Worm (Caenorhabditis elegans) whole organism, L4 larva: ENCODE data around the gene fbxl-5.
A peak's percentile ranks its signal among the peaks of the same experiment; 100 is the strongest.

ENCODE experiments used
- F44E2.7 ChIP-seq: fragments of 200-800 bp; sonication (Bioruptor generic); IDR thresholded peaks from 2 replicates; pipeline ENCODE4 v2.1.2; 2022; ENCODE audit warnings: missing genetic modification characterization, missing compliant biosample characterization
- T26A8.4 ChIP-seq: fragments of 200-800 bp; sonication (Bioruptor generic); IDR thresholded peaks from 2 replicates; pipeline ENCODE4 v1.3.6; 2022; ENCODE audit warnings: missing genetic modification characterization, missing compliant biosample characterization
- Y48G9A.11 ChIP-seq: fragments of 200-800 bp; sonication (Bioruptor generic); IDR thresholded peaks from 2 replicates; pipeline ENCODE4 v1.3.6; 2022; ENCODE audit warnings: missing genetic modification reagents, missing genetic modification characterization, missing compliant biosample characterization
- Y5F2A.4 ChIP-seq: fragments of 200-800 bp; sonication (Bioruptor generic); optimal IDR thresholded peaks from 2 replicates; lab custom pipeline; 2018; ENCODE audit warnings: mild to moderate bottlenecking, missing genetic modification characterization, missing compliant biosample characterization
- ZK546.5 ChIP-seq, 2 experiments: sonication (generic microtip); optimal IDR thresholded peaks; 2 replicates each; lab custom pipeline; 2017; ENCODE audit warnings: missing biosample characterization in 2 of 2, missing genetic modification characterization in 2 of 2
- arid-1 ChIP-seq: fragments of 200-800 bp; sonication (Bioruptor generic); conservative IDR thresholded peaks from 2 replicates; pipeline ENCODE4 v1.3.6; 2022; ENCODE audit warnings: missing genetic modification reagents, missing genetic modification characterization, missing compliant biosample characterization
- ceh-32 ChIP-seq: sonication (generic microtip); optimal IDR thresholded peaks from 2 replicates; lab custom pipeline; 2016; ENCODE audit warnings: mild to moderate bottlenecking, missing genetic modification characterization, missing compliant biosample characterization; ENCODE audit not compliant: poor library complexity
- ceh-44 ChIP-seq: fragments of 200-800 bp; sonication (Bioruptor generic); IDR thresholded peaks from 2 replicates; pipeline ENCODE4 v1.3.6; 2022; ENCODE audit warnings: missing genetic modification reagents, missing genetic modification characterization, missing compliant biosample characterization
- daf-12 ChIP-seq: fragments of 150-350 bp; optimal IDR thresholded peaks from 2 replicates; lab custom pipeline; 2014; ENCODE audit warnings: missing biosample characterization, missing genetic modification reagents, missing genetic modification characterization
- daf-16 ChIP-seq, 3 experiments: sonication (generic microtip); optimal IDR thresholded peaks; 2 replicates each; lab custom pipeline; 2016 to 2017; ENCODE audit warnings: missing genetic modification characterization in 3 of 3, missing genetic modification reagents in 3 of 3, mild to moderate bottlenecking in 2 of 3, missing compliant biosample characterization in 2 of 3, missing biosample characterization in 1 of 3, moderate library complexity in 1 of 3
- daf-8 ChIP-seq: fragments of 200-800 bp; sonication (Bioruptor generic); IDR thresholded peaks from 2 replicates; pipeline ENCODE4 v1.3.6; 2022; ENCODE audit warnings: missing genetic modification characterization, missing compliant biosample characterization
- dmd-6 ChIP-seq: fragments of 200-800 bp; sonication (Bioruptor generic); IDR thresholded peaks from 2 replicates; pipeline ENCODE4 v1.3.6; 2022; ENCODE audit warnings: missing genetic modification reagents, missing genetic modification characterization, missing compliant biosample characterization
- dmd-8 ChIP-seq: fragments of 200-800 bp; sonication (Bioruptor generic); IDR thresholded peaks from 2 replicates; pipeline ENCODE4 v1.3.6; 2022; ENCODE audit warnings: missing genetic modification characterization, missing compliant biosample characterization
- dpl-1 ChIP-seq: fragments of 150-350 bp; optimal IDR thresholded peaks from 2 replicates; lab custom pipeline; 2014; ENCODE audit warnings: missing biosample characterization, missing genetic modification reagents, missing genetic modification characterization
- dve-1 ChIP-seq: sonication (generic microtip); optimal IDR thresholded peaks from 2 replicates; lab custom pipeline; 2017; ENCODE audit warnings: antibody characterized with exemption, mild to moderate bottlenecking, missing genetic modification characterization, missing compliant biosample characterization; ENCODE audit not compliant: insufficient read depth
- fkh-10 ChIP-seq: fragments of 150-350 bp; optimal IDR thresholded peaks from 2 replicates; lab custom pipeline; 2014; ENCODE audit warnings: missing biosample characterization, missing genetic modification reagents, missing genetic modification characterization
- hif-1 ChIP-seq, 2 experiments: sonication (generic microtip); optimal IDR thresholded peaks; 2 replicates each; lab custom pipeline; 2016 to 2017; ENCODE audit warnings: missing compliant biosample characterization in 2 of 2, missing genetic modification characterization in 2 of 2, missing genetic modification reagents in 2 of 2, missing genotype in 2 of 2, mild to moderate bottlenecking in 1 of 2
- hlh-11 ChIP-seq: fragments of 200-800 bp; sonication (Bioruptor generic); optimal IDR thresholded peaks from 2 replicates; lab custom pipeline; 2018; ENCODE audit warnings: mild to moderate bottlenecking, missing genetic modification characterization, missing compliant biosample characterization
- hmg-1.1 ChIP-seq: fragments of 200-800 bp; sonication (Bioruptor generic); IDR thresholded peaks from 2 replicates; pipeline ENCODE4 v1.3.6; 2022; ENCODE audit warnings: missing genetic modification reagents, missing genetic modification characterization, missing compliant biosample characterization
- lin-1 ChIP-seq: fragments of 200-800 bp; sonication (Bioruptor generic); IDR thresholded peaks from 2 replicates; pipeline ENCODE4 v1.3.6; 2022; ENCODE audit warnings: missing genetic modification reagents, missing genetic modification characterization, missing compliant biosample characterization
- lin-29 ChIP-seq: fragments of 200-800 bp; sonication (Bioruptor generic); IDR thresholded peaks from 2 replicates; pipeline ENCODE4 v1.3.6; 2022; ENCODE audit warnings: missing genetic modification reagents, missing genetic modification characterization, missing compliant biosample characterization
- lsy-2 ChIP-seq, 2 experiments: fragments of 150-350 bp in 1 of 2; sonication (generic microtip) in 1 of 2; optimal IDR thresholded peaks; 2 replicates each; lab custom pipeline; 2014 to 2017; ENCODE audit warnings: missing biosample characterization in 2 of 2, missing genetic modification characterization in 2 of 2
- mdt-29 ChIP-seq: fragments of 200-800 bp; sonication (Bioruptor generic); IDR thresholded peaks from 2 replicates; pipeline ENCODE4 v1.3.6; 2022; ENCODE audit warnings: missing genetic modification reagents, missing genetic modification characterization, missing compliant biosample characterization
- mes-2 ChIP-seq: sonication (generic microtip); optimal IDR thresholded peaks from 2 replicates; lab custom pipeline; 2016; ENCODE audit warnings: missing genotype, mild to moderate bottlenecking, missing genetic modification characterization, missing compliant biosample characterization; ENCODE audit not compliant: poor library complexity, severe bottlenecking
- nhr-10 ChIP-seq: fragments of 150-350 bp; optimal IDR thresholded peaks from 2 replicates; lab custom pipeline; 2014; ENCODE audit warnings: missing biosample characterization, missing genetic modification characterization
- nhr-102 ChIP-seq: sonication (generic microtip); optimal IDR thresholded peaks from 2 replicates; lab custom pipeline; 2016; ENCODE audit warnings: mild to moderate bottlenecking, missing genetic modification characterization, moderate library complexity, missing compliant biosample characterization
- nhr-11 ChIP-seq: fragments of 150-350 bp; optimal IDR thresholded peaks from 2 replicates; lab custom pipeline; 2014; ENCODE audit warnings: missing biosample characterization, missing genetic modification characterization
- nhr-28 ChIP-seq: fragments of 150-350 bp; optimal IDR thresholded peaks from 2 replicates; lab custom pipeline; 2014; ENCODE audit warnings: missing biosample characterization, missing genetic modification characterization
- nhr-42 ChIP-seq: fragments of 200-800 bp; sonication (Bioruptor generic); IDR thresholded peaks from 2 replicates; pipeline ENCODE4 v1.3.6; 2022; ENCODE audit warnings: missing genetic modification characterization, missing compliant biosample characterization
- nhr-48 ChIP-seq: sonication (generic microtip); optimal IDR thresholded peaks from 2 replicates; lab custom pipeline; 2016; ENCODE audit warnings: mild to moderate bottlenecking, missing genetic modification characterization, missing compliant biosample characterization
- pqm-1 ChIP-seq: sonication (generic microtip); optimal IDR thresholded peaks from 2 replicates; lab custom pipeline; 2017; ENCODE audit warnings: missing biosample characterization, missing genetic modification characterization
- saeg-2 ChIP-seq: fragments of 200-800 bp; sonication (Bioruptor generic); IDR thresholded peaks from 2 replicates; pipeline ENCODE4 v1.3.6; 2022; ENCODE audit warnings: missing genetic modification reagents, missing genetic modification characterization, missing compliant biosample characterization
- sdz-12 ChIP-seq: fragments of 200-800 bp; sonication (Bioruptor generic); optimal IDR thresholded peaks from 2 replicates; lab custom pipeline; 2018; ENCODE audit warnings: mild to moderate bottlenecking, missing genetic modification characterization, missing compliant biosample characterization
- set-16 ChIP-seq: fragments of 200-800 bp; sonication (Bioruptor generic); IDR thresholded peaks from 2 replicates; pipeline ENCODE4 v1.3.6; 2022; ENCODE audit warnings: missing genetic modification reagents, missing genetic modification characterization, missing compliant biosample characterization
- snpc-1.2 ChIP-seq: fragments of 200-800 bp; sonication (Bioruptor generic); IDR thresholded peaks from 2 replicates; pipeline ENCODE4 v1.3.6; 2022; ENCODE audit warnings: missing genetic modification reagents, missing genetic modification characterization, missing compliant biosample characterization
- snpc-4 ChIP-seq: fragments of 150-350 bp; optimal IDR thresholded peaks from 2 replicates; lab custom pipeline; 2014; ENCODE audit warnings: missing biosample characterization, missing genetic modification characterization
- spr-1 ChIP-seq: sonication (generic microtip); optimal IDR thresholded peaks from 2 replicates; lab custom pipeline; 2016; ENCODE audit warnings: mild to moderate bottlenecking, missing genetic modification characterization, missing compliant biosample characterization
- tra-1 ChIP-seq: fragments of 200-800 bp; sonication (Bioruptor generic); IDR thresholded peaks from 2 replicates; pipeline ENCODE4 v1.3.6; 2022; ENCODE audit warnings: missing genetic modification reagents, missing genetic modification characterization, missing compliant biosample characterization
- unc-130 ChIP-seq: sonication (generic microtip); optimal IDR thresholded peaks from 2 replicates; lab custom pipeline; 2016; ENCODE audit warnings: missing genetic modification reagents, missing genetic modification characterization, missing compliant biosample characterization
- unc-39 ChIP-seq: sonication (generic microtip); optimal IDR thresholded peaks from 2 replicates; lab custom pipeline; 2017; ENCODE audit warnings: missing biosample characterization, missing genetic modification characterization
- unc-62 ChIP-seq, 3 experiments: fragments of 150-350 bp in 1 of 3; sonication (generic microtip); optimal IDR thresholded peaks in 2 of 3; peaks in 1 of 3; 1 replicate in 1 of 3; 2 replicates in 2 of 3; lab custom pipeline; 2014 to 2017; ENCODE audit warnings: missing biosample characterization in 3 of 3, missing genetic modification characterization in 3 of 3, missing genetic modification reagents in 3 of 3, missing genotype in 1 of 3
- ztf-11 ChIP-seq: fragments of 150-350 bp; optimal IDR thresholded peaks from 2 replicates; lab custom pipeline; 2014; ENCODE audit warnings: missing biosample characterization, missing genetic modification characterization

The fbxl-5 gene

ce11 chrV:7747132-7747531, 4.4 kb downstream of the fbxl-5 start:
- TF ChIP-seq unc-62 (GFP tag; optimal IDR thresholded peaks at IDR 0.05 in 1 of 2; lab: Kevin White, UChicago): peak in 1 of 2 experiments; percentile 97
- no peak for TF ChIP-seq unc-62 (tag; optimal IDR thresholded peaks at IDR 0.05; lab: Kevin White, UChicago)
- TF ChIP-seq tra-1 (GFP tag; lab: Robert Waterston, UW): no peak

ce11 chrV:7747987-7748607, 5.4 kb downstream of the fbxl-5 start:
- TF ChIP-seq T26A8.4 (no peak), saeg-2 (GFP tag; lab: Robert Waterston, UW) (no peak), ztf-11 (no peak), lsy-2 (tag; optimal IDR thresholded peaks at IDR 0.05; lab: Kevin White, UChicago) (no peak), ZK546.5 (tag; optimal IDR thresholded peaks at IDR 0.05; lab: Kevin White, UChicago) (no peak), daf-12 (no peak), lin-29 (GFP tag; lab: Robert Waterston, UW) (no peak), nhr-28 (tag; lab: Kevin White, UChicago) (no peak), F44E2.7 (no peak), lin-1 (GFP tag; lab: Robert Waterston, UW) (peak; percentile 29; the same call in 1 of the 2 replicates), dpl-1 (GFP tag; lab: Kevin White, UChicago) (no peak), nhr-48 (peak; percentile 61), hlh-11 (tag; lab: Kevin White, UChicago) (peak; percentile 17), ceh-32 (tag; lab: Kevin White, UChicago) (no peak), snpc-1.2 (GFP tag; lab: Robert Waterston, UW) (no peak), hmg-1.1 (GFP tag; lab: Robert Waterston, UW) (no peak), hif-1 (tag; optimal IDR thresholded peaks at IDR 0.05; lab: Kevin White, UChicago) (no peak), nhr-11 (no peak), tra-1 (GFP tag; lab: Robert Waterston, UW) (peak; percentile 87; the same call in 1 of the 2 replicates), mdt-29 (GFP tag; lab: Robert Waterston, UW) (peak; percentile 33; the same call in 1 of the 2 replicates), nhr-102 (tag; lab: Kevin White, UChicago) (no peak), snpc-4 (tag; lab: Kevin White, UChicago) (no peak), spr-1 (tag; lab: Kevin White, UChicago) (no peak), dmd-6 (GFP tag; lab: Robert Waterston, UW) (peak; percentile 94), nhr-10 (tag; lab: Kevin White, UChicago) (no peak), Y5F2A.4 (GFP tag; lab: Kevin White, UChicago) (no peak), Y48G9A.11 (GFP tag; lab: Robert Waterston, UW) (no peak), dmd-8 (GFP tag; lab: Robert Waterston, UW) (no peak), unc-39 (tag; lab: Kevin White, UChicago) (no peak), arid-1 (GFP tag; lab: Robert Waterston, UW) (no peak), unc-62 (GFP tag; optimal IDR thresholded peaks at IDR 0.05 in 1 of 2; lab: Kevin White, UChicago) (peak in 1 of 2 experiments; percentile 52), unc-62 (tag; optimal IDR thresholded peaks at IDR 0.05; lab: Kevin White, UChicago) (no peak), sdz-12 (no peak), dve-1 (tag; lab: Kevin White, UChicago) (no peak), fkh-10 (no peak), daf-8 (no peak), pqm-1 (tag; lab: Kevin White, UChicago) (no peak), mes-2 (tag; lab: Kevin White, UChicago) (no peak)

- TF ChIP-seq dmd-8 (GFP tag; lab: Robert Waterston, UW): no peak
- TF ChIP-seq nhr-42: no peak
- peak; percentile 23 for TF ChIP-seq hlh-11 (tag; lab: Kevin White, UChicago)
- TF ChIP-seq dve-1 (tag; lab: Kevin White, UChicago): no peak
- TF ChIP-seq ceh-44: no peak
- no peak for TF ChIP-seq unc-130
- no peak for TF ChIP-seq set-16 (GFP tag; lab: Robert Waterston, UW)
- TF ChIP-seq tra-1 (GFP tag; lab: Robert Waterston, UW): peak; percentile 46; the same call in 1 of the 2 replicates
- peak; percentile 56 for TF ChIP-seq dmd-6 (GFP tag; lab: Robert Waterston, UW)
- TF ChIP-seq daf-16 (GFP tag; optimal IDR thresholded peaks at IDR 0.05; lab: Kevin White, UChicago): peak in 1 of 2 experiments; percentile 15
- TF ChIP-seq daf-16 (tag; optimal IDR thresholded peaks at IDR 0.05; lab: Kevin White, UChicago): no peak
Observed at ce11 chrV:7749708-7750107, 7.0 kb downstream of the fbxl-5 start.
